Worm (Caenorhabditis elegans) whole organism, mixed stage, embryonic: ENCODE data around the gene srg-3.

Experiments used
- M03D4.4 ChIP-seq: sonication (generic microtip); optimal IDR thresholded peaks from 2 replicates; lab custom pipeline; 2017; ENCODE audit warnings: mild to moderate bottlenecking, missing genetic modification characterization, missing compliant biosample characterization
- blmp-1 ChIP-seq: fragments of 150-350 bp; optimal IDR thresholded peaks from 2 replicates; lab custom pipeline; 2014; ENCODE audit warnings: missing biosample characterization, missing genetic modification characterization
- ceh-39 ChIP-seq: fragments of 150-350 bp; optimal IDR thresholded peaks from 2 replicates; lab custom pipeline; 2014; ENCODE audit warnings: missing biosample characterization, missing genetic modification characterization
- ceh-83 ChIP-seq: fragments of 200-800 bp; sonication (Bioruptor generic); optimal IDR thresholded peaks from 2 replicates; lab custom pipeline; 2018; ENCODE audit warnings: mild to moderate bottlenecking, missing genetic modification characterization, missing compliant biosample characterization
- ces-1 ChIP-seq: fragments of 150-350 bp; optimal IDR thresholded peaks from 2 replicates; lab custom pipeline; 2014; ENCODE audit warnings: missing biosample characterization, missing genetic modification reagents, missing genetic modification characterization
- cnd-1 ChIP-seq: fragments of 200-800 bp; sonication (Bioruptor generic); optimal IDR thresholded peaks from 2 replicates; lab custom pipeline; 2018; ENCODE audit warnings: mild to moderate bottlenecking, missing genetic modification characterization, missing compliant biosample characterization
- drap-1 ChIP-seq: fragments of 200-800 bp; sonication (Bioruptor generic); optimal IDR thresholded peaks from 3 replicates; lab custom pipeline; 2018; ENCODE audit warnings: mild to moderate bottlenecking, missing genetic modification characterization, missing compliant biosample characterization
- elt-1 ChIP-seq: sonication (generic microtip); optimal IDR thresholded peaks from 2 replicates; lab custom pipeline; 2017; ENCODE audit warnings: missing genetic modification characterization, mild to moderate bottlenecking, missing compliant biosample characterization, antibody characterized with exemption, moderate library complexity, borderline replicate concordance; ENCODE audit not compliant: insufficient read depth
- elt-3 ChIP-seq: fragments of 150-350 bp; optimal IDR thresholded peaks from 2 replicates; lab custom pipeline; 2014; ENCODE audit warnings: missing biosample characterization, missing genetic modification characterization
- flh-1 ChIP-seq: fragments of 200-800 bp; sonication (Bioruptor generic); optimal IDR thresholded peaks from 2 replicates; lab custom pipeline; 2018; ENCODE audit warnings: mild to moderate bottlenecking, missing genetic modification characterization, moderate library complexity, missing compliant biosample characterization
- ham-2 ChIP-seq: fragments of 200-800 bp; sonication (Bioruptor generic); optimal IDR thresholded peaks from 2 replicates; lab custom pipeline; 2018; ENCODE audit warnings: mild to moderate bottlenecking, missing genetic modification characterization, missing compliant biosample characterization
- hlh-1 ChIP-seq: fragments of 150-350 bp; optimal IDR thresholded peaks from 2 replicates; lab custom pipeline; 2014; ENCODE audit warnings: missing biosample characterization, missing genetic modification reagents, missing genetic modification characterization
- lin-13 ChIP-seq: fragments of 150-350 bp; optimal IDR thresholded peaks from 2 replicates; lab custom pipeline; 2014; ENCODE audit warnings: missing biosample characterization, missing genetic modification characterization
- lsy-2 ChIP-seq: fragments of 150-350 bp; optimal IDR thresholded peaks from 2 replicates; lab custom pipeline; 2014; ENCODE audit warnings: missing biosample characterization, missing genetic modification characterization
- mab-5 ChIP-seq: fragments of 150-350 bp; optimal IDR thresholded peaks from 2 replicates; lab custom pipeline; 2014; ENCODE audit warnings: missing biosample characterization, missing genetic modification characterization
- mep-1 ChIP-seq: fragments of 150-350 bp; optimal IDR thresholded peaks from 2 replicates; lab custom pipeline; 2017; ENCODE audit warnings: missing biosample characterization, missing genetic modification reagents, missing genetic modification characterization, inconsistent platforms
- mls-2 ChIP-seq: sonication (generic microtip); optimal IDR thresholded peaks from 2 replicates; lab custom pipeline; 2016; ENCODE audit warnings: mild to moderate bottlenecking, missing genetic modification characterization, moderate library complexity, missing compliant biosample characterization
- nhr-12 ChIP-seq: fragments of 150-350 bp; optimal IDR thresholded peaks from 2 replicates; lab custom pipeline; 2014; ENCODE audit warnings: missing biosample characterization, missing genetic modification characterization
- nhr-2 ChIP-seq: fragments of 150-350 bp; optimal IDR thresholded peaks from 2 replicates; lab custom pipeline; 2014; ENCODE audit warnings: missing biosample characterization, missing genetic modification characterization
- nhr-237 ChIP-seq: fragments of 150-350 bp; optimal IDR thresholded peaks from 2 replicates; lab custom pipeline; 2014; ENCODE audit warnings: missing biosample characterization, missing genetic modification characterization
- nhr-28 ChIP-seq: fragments of 150-350 bp; optimal IDR thresholded peaks from 2 replicates; lab custom pipeline; 2014; ENCODE audit warnings: missing biosample characterization, missing genetic modification characterization
- nhr-76 ChIP-seq: sonication (generic microtip); optimal IDR thresholded peaks from 2 replicates; lab custom pipeline; 2017; ENCODE audit warnings: missing biosample characterization, missing genetic modification characterization
- pha-4 ChIP-seq: fragments of 150-350 bp; optimal IDR thresholded peaks from 2 replicates; lab custom pipeline; 2018; ENCODE audit warnings: missing biosample characterization, missing genetic modification reagents, missing genetic modification characterization
- sem-2 ChIP-seq: fragments of 200-800 bp; sonication (Bioruptor generic); optimal IDR thresholded peaks from 2 replicates; lab custom pipeline; 2018; ENCODE audit warnings: mild to moderate bottlenecking, missing genetic modification characterization, missing compliant biosample characterization
- sptf-1 ChIP-seq: sonication (generic microtip); optimal IDR thresholded peaks from 2 replicates; lab custom pipeline; 2017; ENCODE audit warnings: mild to moderate bottlenecking, missing genetic modification characterization, moderate library complexity, missing compliant biosample characterization
- tbx-8 ChIP-seq: fragments of 200-800 bp; sonication (Bioruptor generic); optimal IDR thresholded peaks from 2 replicates; lab custom pipeline; 2018; ENCODE audit warnings: mild to moderate bottlenecking, missing genetic modification characterization, moderate library complexity, missing compliant biosample characterization
- unc-120 ChIP-seq: sonication (generic microtip); optimal IDR thresholded peaks from 2 replicates; lab custom pipeline; 2017; ENCODE audit warnings: missing genetic modification characterization, missing compliant biosample characterization; ENCODE audit not compliant: poor library complexity, severe bottlenecking
- unc-39 ChIP-seq: fragments of 150-350 bp; optimal IDR thresholded peaks from 2 replicates; lab custom pipeline; 2014; ENCODE audit warnings: missing biosample characterization, missing genetic modification characterization
- unc-62 ChIP-seq: fragments of 150-350 bp; optimal IDR thresholded peaks from 2 replicates; lab custom pipeline; 2014; ENCODE audit warnings: missing biosample characterization, missing genetic modification reagents, missing genetic modification characterization
- zip-8 ChIP-seq: fragments of 150-350 bp; optimal IDR thresholded peaks from 2 replicates; lab custom pipeline; 2014; ENCODE audit warnings: missing biosample characterization, missing genetic modification characterization
- ztf-11 ChIP-seq: fragments of 150-350 bp; optimal IDR thresholded peaks from 2 replicates; lab custom pipeline; 2014; ENCODE audit warnings: missing biosample characterization, missing genetic modification characterization

srg-3 gene

ce11 chrIII:6270277-6270676 lies at the start of gene srg-3:
Gene srg-3 (minus strand): TSS chrIII:6270377.
- TF ChIP-seq hlh-1 (tag; lab: Kevin White, UChicago) (no peak), blmp-1 (tag; lab: Kevin White, UChicago) (no peak), pha-4 (tag; lab: Kevin White, UChicago) (no peak), drap-1 (GFP tag; lab: Kevin White, UChicago) (no peak)

- TF ChIP-seq nhr-2 (no peak), ces-1 (GFP tag; lab: Kevin White, UChicago) (peak; percentile 98), ceh-83 (no peak), pha-4 (tag; lab: Kevin White, UChicago) (no peak)
These were observed 47.2 kb upstream of the srg-3 start for ce11 chrIII:6317345-6317744.

- TF ChIP-seq unc-62 (GFP tag; lab: Kevin White, UChicago) (no peak), ceh-83 (no peak), lin-13 (tag; lab: Kevin White, UChicago) (no peak), cnd-1 (tag; lab: Kevin White, UChicago) (no peak), ces-1 (GFP tag; lab: Kevin White, UChicago) (no peak), ztf-11 (no peak), elt-1 (tag; lab: Kevin White, UChicago) (no peak), nhr-76 (tag; lab: Kevin White, UChicago) (no peak), tbx-8 (GFP tag; lab: Kevin White, UChicago) (no peak), drap-1 (GFP tag; lab: Kevin White, UChicago) (no peak), nhr-237 (tag; lab: Kevin White, UChicago) (no peak)
These were observed 46.6 kb upstream of the srg-3 start for ce11 chrIII:6316795-6317194.

ce11 chrIII:6315515-6315914 lies 45.3 kb upstream of the srg-3 start:
- TF ChIP-seq nhr-12 (tag; lab: Kevin White, UChicago) (no peak), mep-1 (tag; lab: Kevin White, UChicago) (no peak), ztf-11 (no peak), nhr-28 (no peak), lin-13 (tag; lab: Kevin White, UChicago) (no peak), tbx-8 (GFP tag; lab: Kevin White, UChicago) (no peak), M03D4.4 (no peak), drap-1 (GFP tag; lab: Kevin White, UChicago) (no peak), sptf-1 (no peak), zip-8 (tag; lab: Kevin White, UChicago) (no peak), nhr-76 (tag; lab: Kevin White, UChicago) (no peak), mls-2 (no peak), ces-1 (GFP tag; lab: Kevin White, UChicago) (no peak), sem-2 (GFP tag; lab: Kevin White, UChicago) (no peak), elt-3 (no peak), mab-5 (tag; lab: Kevin White, UChicago) (no peak), ceh-39 (tag; lab: Kevin White, UChicago) (no peak), blmp-1 (tag; lab: Kevin White, UChicago) (no peak)

- TF ChIP-seq ces-1 (GFP tag; lab: Kevin White, UChicago) (peak; percentile 16), mep-1 (tag; lab: Kevin White, UChicago) (no peak)
These were observed 42.1 kb upstream of the srg-3 start for ce11 chrIII:6312244-6312643.

- TF ChIP-seq zip-8 (tag; lab: Kevin White, UChicago): no peak
- TF ChIP-seq nhr-76 (tag; lab: Kevin White, UChicago): no peak
- no peak for TF ChIP-seq mab-5 (tag; lab: Kevin White, UChicago)
- TF ChIP-seq nhr-2: no peak
- TF ChIP-seq M03D4.4: no peak
- no peak for TF ChIP-seq ces-1 (GFP tag; lab: Kevin White, UChicago)
- no peak for TF ChIP-seq lin-13 (tag; lab: Kevin White, UChicago)
- no peak for TF ChIP-seq flh-1 (GFP tag; lab: Kevin White, UChicago)
- TF ChIP-seq ham-2 (GFP tag; lab: Kevin White, UChicago): no peak
- no peak for TF ChIP-seq nhr-28
- no peak for TF ChIP-seq ztf-11
- TF ChIP-seq drap-1 (GFP tag; lab: Kevin White, UChicago): no peak
- no peak for TF ChIP-seq ceh-83
- TF ChIP-seq unc-39 (tag; lab: Kevin White, UChicago): no peak
- no peak for TF ChIP-seq sem-2 (GFP tag; lab: Kevin White, UChicago)
- no peak for TF ChIP-seq unc-120 (tag; lab: Kevin White, UChicago)
- TF ChIP-seq mls-2: no peak
- no peak for TF ChIP-seq lsy-2
- TF ChIP-seq ceh-39 (tag; lab: Kevin White, UChicago): no peak
- no peak for TF ChIP-seq blmp-1 (tag; lab: Kevin White, UChicago)
These were observed 41.3 kb upstream of the srg-3 start for ce11 chrIII:6311452-6311851.
